Fruit fly (Drosophila melanogaster): ENCODE data around the gene CG8087.
A peak's percentile ranks its signal among the peaks of the same experiment; 100 is the strongest.

CG8087 gene

dm6 chr3R:14597935-14598424 is 33.4 kb upstream of the CG8087 start (continued):
- TF ChIP-seq fd96Cb (tag; optimal IDR thresholded peaks at IDR 0.05), result peak; percentile 38
- peak; percentile 24; the same call in 1 of the 2 replicates for TF ChIP-seq CG17328 (GFP tag; IDR thresholded peaks at IDR 0.05)
- no peak for TF ChIP-seq CG4404 (GFP tag; IDR thresholded peaks at IDR 0.05)
- TF ChIP-seq so (GFP tag; IDR thresholded peaks at IDR 0.05), result no peak
- TF ChIP-seq croc (GFP tag; conservative IDR thresholded peaks at IDR 0.05), result 0 out of 3 replicates have a peak, but pooled peaks have one; percentile 24
- peak; percentile 71 for TF ChIP-seq CG10979 (tag; optimal IDR thresholded peaks at IDR 0.05)
- TF ChIP-seq slp2 (GFP tag; optimal IDR thresholded peaks at IDR 0.05), result no peak
- no peak for TF ChIP-seq CG6175 (GFP tag; IDR thresholded peaks at IDR 0.05)
- peak in 1 of 2 experiments; percentile 53 for TF ChIP-seq Hr51 (GFP tag; optimal IDR thresholded peaks at IDR 0.05)
- no peak for TF ChIP-seq CG12299 (tag; optimal IDR thresholded peaks at IDR 0.05)
- TF ChIP-seq kni (GFP tag; optimal IDR thresholded peaks at IDR 0.05), result no peak
- TF ChIP-seq Bdp1 (GFP tag; optimal IDR thresholded peaks at IDR 0.05), result no peak
- no peak for TF ChIP-seq CG16779 (GFP tag; IDR thresholded peaks at IDR 0.05)
- no peak for TF ChIP-seq Deaf1 (tag; optimal IDR thresholded peaks at IDR 0.05)
- no peak for TF ChIP-seq CG6272 (GFP tag; IDR thresholded peaks at IDR 0.05)
- TF ChIP-seq fu2 (GFP tag; optimal IDR thresholded peaks at IDR 0.05), result no peak
- TF ChIP-seq CG4707 (GFP tag; optimal IDR thresholded peaks at IDR 0.05), result no peak
- TF ChIP-seq CG6813 (GFP tag; optimal IDR thresholded peaks at IDR 0.05), result no peak
- no peak for TF ChIP-seq zen2 (GFP tag; IDR thresholded peaks at IDR 0.05; ENCODE audit: partially characterized antibody)
- no peak for TF ChIP-seq Elba2 (GFP tag; optimal IDR thresholded peaks at IDR 0.05)
- TF ChIP-seq Xbp1 (GFP tag; optimal IDR thresholded peaks at IDR 0.05), result peak; percentile 28
- no peak for TF ChIP-seq Hr39 (optimal IDR thresholded peaks at IDR 0.05)
- TF ChIP-seq CG34422 (GFP tag; IDR thresholded peaks at IDR 0.05), result no peak
- no peak for TF ChIP-seq CG14014 (GFP tag; IDR thresholded peaks at IDR 0.05)
- TF ChIP-seq crol (GFP tag; IDR thresholded peaks at IDR 0.05), result 0 out of 2 replicates have a peak, but pooled peaks have one; percentile 2
- no peak for TF ChIP-seq Dp (GFP tag; optimal IDR thresholded peaks at IDR 0.05)
- TF ChIP-seq ewg (GFP tag; optimal IDR thresholded peaks at IDR 0.05), result peak; percentile 45
- TF ChIP-seq seq (GFP tag; IDR thresholded peaks at IDR 0.05), result no peak
- no peak for TF ChIP-seq ase (GFP tag; IDR thresholded peaks at IDR 0.05)
- peak; percentile 33 for TF ChIP-seq CG10267 (tag; optimal IDR thresholded peaks at IDR 0.05)
- TF ChIP-seq Doc2 (GFP tag; IDR thresholded peaks at IDR 0.05), result no peak
- TF ChIP-seq CG8290 (GFP tag; optimal IDR thresholded peaks at IDR 0.05), result no peak
- no peak for TF ChIP-seq CG8290 (tag; optimal IDR thresholded peaks at IDR 0.05)
- peak; percentile 68 for TF ChIP-seq zf30C (GFP tag; optimal IDR thresholded peaks at IDR 0.05)
- no peak for TF ChIP-seq CG6654 (GFP tag; optimal IDR thresholded peaks at IDR 0.05)
- no peak for TF ChIP-seq CG12219 (GFP tag; optimal IDR thresholded peaks at IDR 0.05)
- peak; percentile 59 for TF ChIP-seq CG31441 (GFP tag; IDR thresholded peaks at IDR 0.05)
- no peak for TF ChIP-seq CG17186 (GFP tag; optimal IDR thresholded peaks at IDR 0.05)
- peak; percentile 57; the same call in 1 of the 3 replicates for TF ChIP-seq CG2199 (GFP tag; IDR thresholded peaks at IDR 0.05)
- TF ChIP-seq Gug (GFP tag; IDR thresholded peaks at IDR 0.05), result no peak
- TF ChIP-seq CG6683 (GFP tag; optimal IDR thresholded peaks at IDR 0.05), result no peak
- TF ChIP-seq inv (GFP tag; IDR thresholded peaks at IDR 0.05; ENCODE audit: partially characterized antibody), result no peak
- peak; percentile 38; the same call in 2 of the 3 replicates for TF ChIP-seq dysf (GFP tag; IDR thresholded peaks at IDR 0.05)
- TF ChIP-seq Sin3A (optimal IDR thresholded peaks at IDR 0.05), result no peak
- no peak for TF ChIP-seq fd3F (GFP tag; optimal IDR thresholded peaks at IDR 0.05)
- no peak for TF ChIP-seq CG30020 (tag; optimal IDR thresholded peaks at IDR 0.05)
- no peak for TF ChIP-seq CG13123 (GFP tag; optimal IDR thresholded peaks at IDR 0.05)
- no peak for TF ChIP-seq E2f1 (GFP tag; IDR thresholded peaks at IDR 0.05)
- peak; percentile 47; the same call in 1 of the 2 replicates for TF ChIP-seq vvl (GFP tag; IDR thresholded peaks at IDR 0.05)
- no peak for TF ChIP-seq CG1647 (GFP tag; optimal IDR thresholded peaks at IDR 0.05)
- TF ChIP-seq CG10654 (GFP tag; optimal IDR thresholded peaks at IDR 0.05), result no peak
- no peak for TF ChIP-seq CG14441 (GFP tag; IDR thresholded peaks at IDR 0.05)

Data from whole organism, embryonic.